Worm (Caenorhabditis elegans) whole organism, early embryonic: ENCODE results near the gene gnrr-7.

Experiments
- B0310.2 ChIP-seq: sonication (generic microtip); optimal IDR thresholded peaks from 2 replicates; lab custom pipeline; 2016; ENCODE audit warnings: mild to moderate bottlenecking, missing genetic modification characterization, missing compliant biosample characterization
- F13C5.2 ChIP-seq: sonication (generic microtip); optimal IDR thresholded peaks from 2 replicates; lab custom pipeline; 2017; ENCODE audit warnings: mild to moderate bottlenecking, missing genetic modification characterization, inconsistent platforms, missing compliant biosample characterization
- aly-1 ChIP-seq: sonication (generic microtip); optimal IDR thresholded peaks from 2 replicates; lab custom pipeline; 2016; ENCODE audit warnings: missing genetic modification characterization, missing compliant biosample characterization
- ama-1 ChIP-seq: fragments of 150-350 bp; optimal IDR thresholded peaks from 2 replicates; lab custom pipeline; 2014
- ceh-13 ChIP-seq: fragments of 200-800 bp; sonication (Bioruptor generic); optimal IDR thresholded peaks from 2 replicates; lab custom pipeline; 2018; ENCODE audit warnings: mild to moderate bottlenecking, missing genetic modification characterization, missing compliant biosample characterization
- ceh-36 ChIP-seq: sonication (generic microtip); optimal IDR thresholded peaks from 2 replicates; lab custom pipeline; 2016; ENCODE audit warnings: missing genetic modification characterization, inconsistent platforms, missing compliant biosample characterization
- ets-7 ChIP-seq: sonication (generic microtip); optimal IDR thresholded peaks from 2 replicates; lab custom pipeline; 2016; ENCODE audit warnings: missing genotype, missing genetic modification characterization, missing compliant biosample characterization
- flt-1 ChIP-seq: fragments of 200-800 bp; sonication (Bioruptor generic); IDR thresholded peaks from 2 replicates; pipeline ENCODE4 v1.3.6; 2022; ENCODE audit warnings: missing genetic modification characterization, missing compliant biosample characterization
- hmbx-1 ChIP-seq: sonication (generic microtip); optimal IDR thresholded peaks from 2 replicates; lab custom pipeline; 2016; ENCODE audit warnings: mild to moderate bottlenecking, missing genetic modification characterization, missing compliant biosample characterization
- hmg-4 ChIP-seq: fragments of 200-800 bp; sonication (Bioruptor generic); optimal IDR thresholded peaks from 2 replicates; lab custom pipeline; 2018; ENCODE audit warnings: mild to moderate bottlenecking, missing genetic modification characterization, missing compliant biosample characterization
- hnd-1 ChIP-seq: sonication (generic microtip); optimal IDR thresholded peaks from 2 replicates; lab custom pipeline; 2016; ENCODE audit warnings: missing genetic modification characterization, missing compliant biosample characterization
- pes-1 ChIP-seq: fragments of 200-800 bp; sonication (Bioruptor generic); IDR thresholded peaks from 2 replicates; pipeline ENCODE4 v1.3.6; 2022; ENCODE audit warnings: missing genetic modification reagents, missing genetic modification characterization, missing compliant biosample characterization
- scrt-1 ChIP-seq: fragments of 200-800 bp; sonication (Bioruptor generic); IDR thresholded peaks from 2 replicates; pipeline ENCODE4 v1.3.6; 2022; ENCODE audit warnings: missing genetic modification characterization, missing compliant biosample characterization
- sea-1 ChIP-seq: fragments of 200-800 bp; sonication (Bioruptor generic); conservative IDR thresholded peaks from 2 replicates; pipeline ENCODE4 v1.3.6; 2022; ENCODE audit warnings: missing genetic modification characterization, missing compliant biosample characterization
- tbx-11 ChIP-seq: fragments of 200-800 bp; sonication (Bioruptor generic); IDR thresholded peaks from 2 replicates; pipeline ENCODE4 v1.3.6; 2022; ENCODE audit warnings: missing genetic modification characterization, missing compliant biosample characterization
- tbx-37 ChIP-seq: fragments of 200-800 bp; sonication (Bioruptor generic); conservative IDR thresholded peaks from 2 replicates; pipeline ENCODE4 v1.3.6; 2022; ENCODE audit warnings: missing genetic modification reagents, missing genetic modification characterization, missing compliant biosample characterization
- tra-4 ChIP-seq: sonication (generic microtip); optimal IDR thresholded peaks from 2 replicates; lab custom pipeline; 2017; ENCODE audit warnings: missing genetic modification characterization, missing compliant biosample characterization

The gnrr-7 gene

DNA sequence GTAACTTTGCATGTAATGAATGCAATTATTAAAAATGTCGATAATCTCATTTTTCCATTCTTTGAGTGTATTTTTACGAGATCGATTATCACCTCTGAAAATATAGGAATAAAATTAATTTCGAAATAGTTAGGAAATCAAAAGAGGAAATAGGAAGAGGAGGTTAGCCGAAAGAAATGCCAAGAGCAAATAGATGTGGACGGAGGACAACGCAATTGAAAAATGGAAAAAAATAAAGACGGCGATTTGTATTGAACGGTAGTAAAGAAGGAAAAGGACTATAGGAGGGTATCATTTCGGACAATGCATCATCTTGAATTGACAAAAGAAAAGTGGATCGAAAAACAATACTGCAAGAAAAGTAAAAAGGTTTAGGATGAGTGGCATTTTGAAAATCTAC is 3.9 kb downstream of the gnrr-7 start, which contains the start of gene F13D2.1:
TSS of gene F13D2.1 (minus strand) at position 101 of the 400 bp plus-strand sequence.
- TF ChIP-seq tra-4 (tag; lab: Kevin White, UChicago) (no peak), sea-1 (GFP tag; lab: Robert Waterston, UW) (no peak), ama-1 (lab: Kevin White, UChicago) (no peak), scrt-1 (no peak), pes-1 (GFP tag; lab: Robert Waterston, UW) (no peak), ets-7 (tag; lab: Kevin White, UChicago) (no peak), F13C5.2 (tag; lab: Kevin White, UChicago) (no peak), B0310.2 (tag; lab: Kevin White, UChicago) (no peak), tbx-37 (GFP tag; lab: Robert Waterston, UW) (no peak), ceh-13 (no peak), hnd-1 (tag; lab: Kevin White, UChicago) (no peak), aly-1 (tag; lab: Kevin White, UChicago) (no peak), tbx-11 (GFP tag; lab: Robert Waterston, UW) (no peak), ceh-36 (tag; lab: Kevin White, UChicago) (no peak), flt-1 (GFP tag; lab: Robert Waterston, UW) (no peak), hmg-4 (GFP tag; lab: Kevin White, UChicago) (no peak)

DNA sequence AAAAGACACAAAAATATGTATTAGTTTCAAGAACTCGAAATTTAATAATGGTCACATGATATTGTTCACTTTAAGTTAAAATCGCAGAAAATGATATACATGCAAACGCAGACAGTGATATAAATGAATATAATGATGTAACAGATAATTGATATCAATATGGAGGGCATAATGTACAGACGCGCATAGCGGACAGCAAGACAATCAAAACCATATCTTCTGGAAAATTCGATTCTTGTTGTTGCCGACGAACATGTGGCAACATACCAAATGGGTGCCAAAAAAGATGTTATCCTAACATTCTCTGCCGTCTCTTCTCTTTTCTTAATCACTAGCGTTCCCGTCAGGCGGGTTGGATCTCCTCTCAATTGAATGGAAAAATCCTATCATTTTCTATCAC is 4.8 kb downstream of the gnrr-7 start:
- TF ChIP-seq ceh-13: no peak
- no peak for TF ChIP-seq F13C5.2 (tag; lab: Kevin White, UChicago)
- TF ChIP-seq pes-1 (GFP tag; lab: Robert Waterston, UW): no peak
- no peak for TF ChIP-seq hnd-1 (tag; lab: Kevin White, UChicago)
- no peak for TF ChIP-seq B0310.2 (tag; lab: Kevin White, UChicago)
- TF ChIP-seq hmg-4 (GFP tag; lab: Kevin White, UChicago): no peak
- TF ChIP-seq tbx-37 (GFP tag; lab: Robert Waterston, UW): no peak
- TF ChIP-seq ceh-36 (tag; lab: Kevin White, UChicago): no peak
- no peak for TF ChIP-seq tbx-11 (GFP tag; lab: Robert Waterston, UW)
- no peak for TF ChIP-seq sea-1 (GFP tag; lab: Robert Waterston, UW)
- no peak for TF ChIP-seq ama-1 (lab: Kevin White, UChicago)
- TF ChIP-seq tra-4 (tag; lab: Kevin White, UChicago): no peak
- TF ChIP-seq scrt-1: no peak
- no peak for TF ChIP-seq hmbx-1 (tag; lab: Kevin White, UChicago)
- TF ChIP-seq flt-1 (GFP tag; lab: Robert Waterston, UW): no peak
- TF ChIP-seq ets-7 (tag; lab: Kevin White, UChicago): no peak
- no peak for TF ChIP-seq aly-1 (tag; lab: Kevin White, UChicago)

DNA sequence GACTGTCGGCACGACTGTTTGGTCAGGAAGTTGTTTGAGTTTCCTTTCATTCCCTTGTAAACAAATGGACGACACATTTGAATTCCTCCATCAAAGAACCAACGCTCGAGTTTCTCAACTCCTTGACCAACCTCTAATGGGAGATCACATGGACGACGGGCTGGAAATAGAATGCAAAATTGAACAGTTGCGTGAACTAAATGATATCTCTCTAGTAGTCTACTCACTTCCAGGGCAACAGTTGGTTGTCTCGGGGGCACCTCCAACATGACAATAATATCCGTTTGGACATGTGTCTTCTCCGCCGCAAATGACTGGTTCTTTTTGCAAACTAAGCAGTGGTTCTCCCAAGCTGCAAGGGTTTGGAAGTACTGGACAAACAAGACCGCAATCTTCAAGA is 8.1 kb downstream of the gnrr-7 start:
- no peak for TF ChIP-seq scrt-1
- no peak for TF ChIP-seq tbx-11 (GFP tag; lab: Robert Waterston, UW)
- no peak for TF ChIP-seq ama-1 (lab: Kevin White, UChicago)
- TF ChIP-seq tbx-37 (GFP tag; lab: Robert Waterston, UW): no peak
- TF ChIP-seq ceh-36 (tag; lab: Kevin White, UChicago): no peak
- no peak for TF ChIP-seq sea-1 (GFP tag; lab: Robert Waterston, UW)
- no peak for TF ChIP-seq hnd-1 (tag; lab: Kevin White, UChicago)
- TF ChIP-seq tra-4 (tag; lab: Kevin White, UChicago): no peak
- no peak for TF ChIP-seq flt-1 (GFP tag; lab: Robert Waterston, UW)
- no peak for TF ChIP-seq F13C5.2 (tag; lab: Kevin White, UChicago)
- TF ChIP-seq hmbx-1 (tag; lab: Kevin White, UChicago): no peak
- no peak for TF ChIP-seq hmg-4 (GFP tag; lab: Kevin White, UChicago)
- no peak for TF ChIP-seq ceh-13
- no peak for TF ChIP-seq B0310.2 (tag; lab: Kevin White, UChicago)
- TF ChIP-seq pes-1 (GFP tag; lab: Robert Waterston, UW): no peak
- no peak for TF ChIP-seq aly-1 (tag; lab: Kevin White, UChicago)

DNA sequence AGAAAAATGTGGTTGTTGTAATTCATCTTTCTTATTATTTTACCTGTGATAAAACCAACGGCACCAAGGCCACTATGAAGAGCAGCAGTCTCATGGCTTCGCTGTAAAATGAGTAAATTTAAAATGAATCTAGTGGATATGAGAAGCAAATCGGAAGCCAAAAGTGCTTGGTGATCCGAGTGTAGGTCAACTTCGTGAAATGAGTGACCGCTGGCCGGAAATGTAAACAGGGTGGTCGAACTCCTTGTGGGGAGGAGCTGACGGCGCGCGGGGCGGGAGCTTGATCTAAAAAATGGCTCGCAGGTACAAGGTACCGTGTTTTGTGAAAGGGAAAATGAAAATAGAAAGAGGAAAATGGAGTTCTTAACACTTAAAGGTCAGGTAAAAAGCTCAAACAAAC is 11.1 kb downstream of the gnrr-7 start, which contains the start of gene C34F6.1:
TSS of gene C34F6.1 (minus strand) at position 101 of the 400 bp plus-strand sequence.
- no peak for TF ChIP-seq scrt-1
- no peak for TF ChIP-seq hmbx-1 (tag; lab: Kevin White, UChicago)
- no peak for TF ChIP-seq hmg-4 (GFP tag; lab: Kevin White, UChicago)
- TF ChIP-seq hnd-1 (tag; lab: Kevin White, UChicago): no peak
- no peak for TF ChIP-seq ceh-13
- no peak for TF ChIP-seq sea-1 (GFP tag; lab: Robert Waterston, UW)
- no peak for TF ChIP-seq tbx-11 (GFP tag; lab: Robert Waterston, UW)
- TF ChIP-seq B0310.2 (tag; lab: Kevin White, UChicago): no peak
- TF ChIP-seq F13C5.2 (tag; lab: Kevin White, UChicago): no peak
- no peak for TF ChIP-seq tbx-37 (GFP tag; lab: Robert Waterston, UW)
- TF ChIP-seq tra-4 (tag; lab: Kevin White, UChicago): no peak
- TF ChIP-seq pes-1 (GFP tag; lab: Robert Waterston, UW): no peak
- no peak for TF ChIP-seq flt-1 (GFP tag; lab: Robert Waterston, UW)
- no peak for TF ChIP-seq ets-7 (tag; lab: Kevin White, UChicago)
- no peak for TF ChIP-seq ama-1 (lab: Kevin White, UChicago)
- TF ChIP-seq aly-1 (tag; lab: Kevin White, UChicago): no peak
- TF ChIP-seq ceh-36 (tag; lab: Kevin White, UChicago): no peak

DNA sequence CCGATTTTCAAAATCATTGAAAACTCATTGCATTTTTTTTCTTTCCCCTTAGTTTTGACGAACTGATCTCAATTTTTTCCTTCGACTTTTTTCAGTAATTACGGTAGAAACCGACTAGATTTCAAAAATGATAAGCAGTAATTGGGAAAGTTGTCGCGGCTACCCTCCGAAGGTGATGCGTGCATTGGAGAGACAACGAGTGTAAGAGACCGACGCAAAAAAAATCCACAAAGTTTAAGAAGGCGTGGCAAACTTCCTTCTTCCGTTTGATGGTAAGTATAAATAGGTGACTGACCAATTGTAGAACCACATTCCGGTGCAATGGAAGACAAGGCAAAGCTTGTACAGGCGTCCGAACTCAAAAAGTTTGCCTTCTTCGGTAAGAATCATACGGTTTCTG is 13.6 kb downstream of the gnrr-7 start, which contains the start of gene col-178:
TSS of gene col-178 (plus strand) at position 301 of the 400 bp plus-strand sequence.
- TF ChIP-seq ets-7 (tag; lab: Kevin White, UChicago) (no peak), F13C5.2 (tag; lab: Kevin White, UChicago) (no peak), sea-1 (GFP tag; lab: Robert Waterston, UW) (no peak), flt-1 (GFP tag; lab: Robert Waterston, UW) (no peak)

DNA sequence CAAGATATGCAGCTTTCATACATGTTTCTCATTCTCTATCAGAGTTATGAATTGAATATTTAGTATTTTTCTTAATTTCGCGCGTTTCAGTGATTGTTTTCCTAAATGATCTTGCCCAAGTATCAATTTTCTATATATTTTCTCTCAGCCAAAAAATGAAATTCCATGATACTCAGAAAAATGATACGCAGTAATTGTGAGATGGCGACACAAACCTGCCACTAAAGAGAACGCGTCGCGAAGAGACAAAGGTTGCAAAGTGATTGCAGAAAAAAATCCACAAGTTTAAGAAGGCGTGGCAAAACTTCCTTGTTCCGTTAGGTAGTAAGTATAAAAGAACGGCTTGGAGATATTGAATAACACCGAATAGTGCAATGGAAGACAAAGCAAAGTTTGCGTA is 15.6 kb downstream of the gnrr-7 start, which contains the start of gene col-179:
TSS of gene col-179 (plus strand) at position 301 of the 400 bp plus-strand sequence.
- TF ChIP-seq F13C5.2 (tag; lab: Kevin White, UChicago) (no peak), ets-7 (tag; lab: Kevin White, UChicago) (no peak), hmg-4 (GFP tag; lab: Kevin White, UChicago) (no peak), hnd-1 (tag; lab: Kevin White, UChicago) (no peak), hmbx-1 (tag; lab: Kevin White, UChicago) (no peak), pes-1 (GFP tag; lab: Robert Waterston, UW) (no peak), scrt-1 (no peak), ceh-13 (no peak), tbx-37 (GFP tag; lab: Robert Waterston, UW) (no peak), ceh-36 (tag; lab: Kevin White, UChicago) (no peak), flt-1 (GFP tag; lab: Robert Waterston, UW) (no peak), tbx-11 (GFP tag; lab: Robert Waterston, UW) (no peak), ama-1 (lab: Kevin White, UChicago) (no peak), tra-4 (tag; lab: Kevin White, UChicago) (no peak), sea-1 (GFP tag; lab: Robert Waterston, UW) (no peak), B0310.2 (tag; lab: Kevin White, UChicago) (no peak), aly-1 (tag; lab: Kevin White, UChicago) (no peak)
